Worm (Caenorhabditis elegans): ENCODE data around the gene F49F1.15.

Gene F49F1.15

ce11 chrIV:4108767-4109166 is 5.7 kb downstream of the F49F1.15 start, which contains the start of gene C35B1.7:
Gene C35B1.7, plus strand, starts transcription at chrIV:4109067.
- TF ChIP-seq ztf-23 (GFP tag; IDR thresholded peaks at IDR 0.05) (no peak), ztf-29 (GFP tag; IDR thresholded peaks at IDR 0.05) (no peak), T22C8.4 (GFP tag; IDR thresholded peaks at IDR 0.05) (no peak), cog-1 (tag; optimal IDR thresholded peaks at IDR 0.05) (no peak), ref-1 (GFP tag; conservative IDR thresholded peaks at IDR 0.05) (no peak), tab-1 (GFP tag; IDR thresholded peaks at IDR 0.05) (no peak), flt-1 (GFP tag; IDR thresholded peaks at IDR 0.05) (no peak), klf-2 (GFP tag; conservative IDR thresholded peaks at IDR 0.05) (no peak), med-1 (GFP tag; optimal IDR thresholded peaks at IDR 0.05; ENCODE audit: insufficient read depth) (no peak)

ce11 chrIV:4102720-4103119 is 11.7 kb downstream of the F49F1.15 start, which contains the start of gene ubc-1:
Gene ubc-1, plus strand, starts transcription at chrIV:4103020.
- no peak for TF ChIP-seq T22C8.4 (GFP tag; IDR thresholded peaks at IDR 0.05)
- TF ChIP-seq tab-1 (GFP tag; IDR thresholded peaks at IDR 0.05), result no peak

- TF ChIP-seq klf-2 (GFP tag; conservative IDR thresholded peaks at IDR 0.05), result no peak
- TF ChIP-seq ref-1 (GFP tag; conservative IDR thresholded peaks at IDR 0.05), result no peak
- no peak for TF ChIP-seq T22C8.4 (GFP tag; IDR thresholded peaks at IDR 0.05)
- no peak for TF ChIP-seq flt-1 (GFP tag; IDR thresholded peaks at IDR 0.05)
- no peak for TF ChIP-seq med-1 (GFP tag; optimal IDR thresholded peaks at IDR 0.05; ENCODE audit: insufficient read depth)
- no peak for TF ChIP-seq cog-1 (tag; optimal IDR thresholded peaks at IDR 0.05)
- no peak for TF ChIP-seq ztf-29 (GFP tag; IDR thresholded peaks at IDR 0.05)
- TF ChIP-seq tab-1 (GFP tag; IDR thresholded peaks at IDR 0.05), result no peak
- no peak for TF ChIP-seq ztf-23 (GFP tag; IDR thresholded peaks at IDR 0.05)
Observed at ce11 chrIV:4099773-4100172, 14.7 kb downstream of the F49F1.15 start.

ce11 chrIV:4096940-4097339 is 17.5 kb downstream of the F49F1.15 start:
- TF ChIP-seq flt-1 (GFP tag; IDR thresholded peaks at IDR 0.05), result no peak
- no peak for TF ChIP-seq med-1 (GFP tag; optimal IDR thresholded peaks at IDR 0.05; ENCODE audit: insufficient read depth)
- no peak for TF ChIP-seq ztf-29 (GFP tag; IDR thresholded peaks at IDR 0.05)
- TF ChIP-seq T22C8.4 (GFP tag; IDR thresholded peaks at IDR 0.05), result no peak
- TF ChIP-seq tab-1 (GFP tag; IDR thresholded peaks at IDR 0.05), result no peak
- no peak for TF ChIP-seq klf-2 (GFP tag; conservative IDR thresholded peaks at IDR 0.05)
- TF ChIP-seq ref-1 (GFP tag; conservative IDR thresholded peaks at IDR 0.05), result no peak
- TF ChIP-seq ztf-23 (GFP tag; IDR thresholded peaks at IDR 0.05), result no peak
- no peak for TF ChIP-seq cog-1 (tag; optimal IDR thresholded peaks at IDR 0.05)

ce11 chrIV:4094364-4094763 is 20.1 kb downstream of the F49F1.15 start:
- TF ChIP-seq med-1 (GFP tag; optimal IDR thresholded peaks at IDR 0.05; ENCODE audit: insufficient read depth), result no peak
- no peak for TF ChIP-seq ref-1 (GFP tag; conservative IDR thresholded peaks at IDR 0.05)

ce11 chrIV:4093087-4093486 is 21.3 kb downstream of the F49F1.15 start:
- peak; percentile 73; the same call in 1 of the 2 replicates for TF ChIP-seq T22C8.4 (GFP tag; IDR thresholded peaks at IDR 0.05)
- TF ChIP-seq ztf-29 (GFP tag; IDR thresholded peaks at IDR 0.05), result peak; percentile 85
- TF ChIP-seq cog-1 (tag; optimal IDR thresholded peaks at IDR 0.05), result no peak

ce11 chrIV:4085787-4086262 is 28.6 kb downstream of the F49F1.15 start, which contains the start of gene C35B1.2:
Gene C35B1.2, plus strand, starts transcription at chrIV:4086212.
- TF ChIP-seq ztf-23 (GFP tag; IDR thresholded peaks at IDR 0.05) (no peak), flt-1 (GFP tag; IDR thresholded peaks at IDR 0.05) (no peak), ref-1 (GFP tag; conservative IDR thresholded peaks at IDR 0.05) (no peak), med-1 (GFP tag; optimal IDR thresholded peaks at IDR 0.05; ENCODE audit: insufficient read depth) (no peak), ztf-29 (GFP tag; IDR thresholded peaks at IDR 0.05) (no peak), T22C8.4 (GFP tag; IDR thresholded peaks at IDR 0.05) (no peak), cog-1 (tag; optimal IDR thresholded peaks at IDR 0.05) (no peak), klf-2 (GFP tag; conservative IDR thresholded peaks at IDR 0.05) (no peak), tab-1 (GFP tag; IDR thresholded peaks at IDR 0.05) (no peak)

ce11 chrIV:4085022-4085421 is 29.4 kb downstream of the F49F1.15 start:
- TF ChIP-seq klf-2 (GFP tag; conservative IDR thresholded peaks at IDR 0.05) (no peak), cog-1 (tag; optimal IDR thresholded peaks at IDR 0.05) (no peak), ztf-29 (GFP tag; IDR thresholded peaks at IDR 0.05) (no peak), ref-1 (GFP tag; conservative IDR thresholded peaks at IDR 0.05) (no peak), T22C8.4 (GFP tag; IDR thresholded peaks at IDR 0.05) (no peak), med-1 (GFP tag; optimal IDR thresholded peaks at IDR 0.05; ENCODE audit: insufficient read depth) (no peak), tab-1 (GFP tag; IDR thresholded peaks at IDR 0.05) (no peak), ztf-23 (GFP tag; IDR thresholded peaks at IDR 0.05) (no peak), flt-1 (GFP tag; IDR thresholded peaks at IDR 0.05) (no peak)

- TF ChIP-seq ztf-23 (GFP tag; IDR thresholded peaks at IDR 0.05) (no peak), klf-2 (GFP tag; conservative IDR thresholded peaks at IDR 0.05) (no peak), cog-1 (tag; optimal IDR thresholded peaks at IDR 0.05) (no peak), flt-1 (GFP tag; IDR thresholded peaks at IDR 0.05) (no peak), ref-1 (GFP tag; conservative IDR thresholded peaks at IDR 0.05) (no peak), med-1 (GFP tag; optimal IDR thresholded peaks at IDR 0.05; ENCODE audit: insufficient read depth) (no peak), T22C8.4 (GFP tag; IDR thresholded peaks at IDR 0.05) (no peak), ztf-29 (GFP tag; IDR thresholded peaks at IDR 0.05) (no peak), tab-1 (GFP tag; IDR thresholded peaks at IDR 0.05) (no peak)
Observed at ce11 chrIV:4084109-4084508, 30.3 kb downstream of the F49F1.15 start, which contains the start of gene C35B1.5. Gene C35B1.5, minus strand, starts transcription at chrIV:4084209.

- TF ChIP-seq med-1 (GFP tag; optimal IDR thresholded peaks at IDR 0.05; ENCODE audit: insufficient read depth), result no peak
- TF ChIP-seq klf-2 (GFP tag; conservative IDR thresholded peaks at IDR 0.05), result no peak
- no peak for TF ChIP-seq cog-1 (tag; optimal IDR thresholded peaks at IDR 0.05)
- TF ChIP-seq tab-1 (GFP tag; IDR thresholded peaks at IDR 0.05), result no peak
- no peak for TF ChIP-seq ref-1 (GFP tag; conservative IDR thresholded peaks at IDR 0.05)
- no peak for TF ChIP-seq ztf-29 (GFP tag; IDR thresholded peaks at IDR 0.05)
- TF ChIP-seq flt-1 (GFP tag; IDR thresholded peaks at IDR 0.05), result no peak
- no peak for TF ChIP-seq T22C8.4 (GFP tag; IDR thresholded peaks at IDR 0.05)
- TF ChIP-seq ztf-23 (GFP tag; IDR thresholded peaks at IDR 0.05), result no peak
Observed at ce11 chrIV:4083094-4083493, 31.3 kb downstream of the F49F1.15 start.

All from whole organism, midembryonic.